Worm (Caenorhabditis elegans): Measurements from ENCODE around the gene mab-10.

mab-10 gene

ce11 chrII:10550173-10550572, 22.3 kb downstream of the mab-10 start (continued):
- TF ChIP-seq mep-1 (tag; optimal IDR thresholded peaks at IDR 0.05) (no peak), daf-12 (tag; optimal IDR thresholded peaks at IDR 0.05) (no peak), set-16 (GFP tag; IDR thresholded peaks at IDR 0.05) (peak; percentile 37; the same call in 1 of the 2 replicates), ceh-44 (GFP tag; IDR thresholded peaks at IDR 0.05) (no peak), lin-29 (GFP tag; IDR thresholded peaks at IDR 0.05) (no peak), Y105C5A.15 (GFP tag; IDR thresholded peaks at IDR 0.05) (no peak), dmd-6 (GFP tag; IDR thresholded peaks at IDR 0.05) (no peak), nhr-102 (tag; optimal IDR thresholded peaks at IDR 0.05) (no peak), daf-19 (GFP tag; conservative IDR thresholded peaks at IDR 0.05) (no peak), madf-9 (GFP tag; conservative IDR thresholded peaks at IDR 0.05) (no peak), attf-4 (tag; optimal IDR thresholded peaks at IDR 0.05) (no peak), pha-4 (GFP tag; IDR thresholded peaks at IDR 0.05) (no peak), pha-4 (tag; optimal IDR thresholded peaks at IDR 0.05) (no peak), nhr-48 (tag; optimal IDR thresholded peaks at IDR 0.05) (no peak), ceh-28 (tag; optimal IDR thresholded peaks at IDR 0.05) (no peak), mes-2 (tag; optimal IDR thresholded peaks at IDR 0.05; ENCODE audit: poor library complexity, severe bottlenecking) (no peak), spr-3 (GFP tag; optimal IDR thresholded peaks at IDR 0.05) (no peak), nhr-10 (tag; optimal IDR thresholded peaks at IDR 0.05) (no peak), daf-8 (GFP tag; IDR thresholded peaks at IDR 0.05) (no peak), nhr-11 (tag; optimal IDR thresholded peaks at IDR 0.05) (no peak), F44E2.7 (GFP tag; IDR thresholded peaks at IDR 0.05) (no peak), sdz-12 (GFP tag; optimal IDR thresholded peaks at IDR 0.05) (no peak), ZK546.5 (tag; optimal IDR thresholded peaks at IDR 0.05) (no peak), ama-1 (optimal IDR thresholded peaks at IDR 0.05) (peak; percentile 73), lsy-2 (tag; optimal IDR thresholded peaks at IDR 0.05) (peak in 1 of 2 experiments; percentile 27), arid-1 (GFP tag; conservative IDR thresholded peaks at IDR 0.05) (no peak), daf-16 (GFP tag; optimal IDR thresholded peaks at IDR 0.05) (no peak), daf-16 (tag; optimal IDR thresholded peaks at IDR 0.05) (peak; percentile 16), pqm-1 (tag; optimal IDR thresholded peaks at IDR 0.05) (no peak), ceh-20 (GFP tag; IDR thresholded peaks at IDR 0.05) (no peak), dve-1 (tag; optimal IDR thresholded peaks at IDR 0.05; ENCODE audit: insufficient read depth) (no peak), unc-62 (GFP tag; optimal IDR thresholded peaks at IDR 0.05 in 1 of 2) (peak in 1 of 2 experiments; percentile 84), unc-62 (tag; optimal IDR thresholded peaks at IDR 0.05) (no peak), F26F4.8 (GFP tag; conservative IDR thresholded peaks at IDR 0.05) (no peak), nhr-28 (tag; optimal IDR thresholded peaks at IDR 0.05) (no peak), F37D6.2 (tag; optimal IDR thresholded peaks at IDR 0.05) (no peak), aly-2 (tag; optimal IDR thresholded peaks at IDR 0.05) (no peak), T20F7.1 (GFP tag; optimal IDR thresholded peaks at IDR 0.05) (no peak), hlh-11 (tag; optimal IDR thresholded peaks at IDR 0.05) (no peak), vab-7 (GFP tag; IDR thresholded peaks at IDR 0.05) (no peak), skn-1 (tag; optimal IDR thresholded peaks at IDR 0.05) (no peak), mxl-3 (GFP tag; optimal IDR thresholded peaks at IDR 0.05) (no peak), zfp-2 (tag; optimal IDR thresholded peaks at IDR 0.05) (no peak), gei-8 (GFP tag; optimal IDR thresholded peaks at IDR 0.05) (no peak), snpc-1.2 (GFP tag; IDR thresholded peaks at IDR 0.05) (0 out of 2 replicates have a peak, but pooled peaks have one; percentile 7), ceh-82 (tag; optimal IDR thresholded peaks at IDR 0.05) (no peak), cey-2 (tag; optimal IDR thresholded peaks at IDR 0.05; ENCODE audit: borderline replicate concordance, insufficient read depth) (no peak), T26A8.4 (GFP tag; IDR thresholded peaks at IDR 0.05) (no peak; the same call in 1 of the 2 replicates), jun-1 (tag; optimal IDR thresholded peaks at IDR 0.05) (no peak), ztf-7 (tag; optimal IDR thresholded peaks at IDR 0.05) (no peak), fos-1 (tag; optimal IDR thresholded peaks at IDR 0.05) (no peak), fkh-10 (GFP tag; optimal IDR thresholded peaks at IDR 0.05) (no peak), tag-97 (GFP tag; IDR thresholded peaks at IDR 0.05) (no peak), aha-1 (tag) (peak; percentile 98)
